Worm (Caenorhabditis elegans) whole organism, L1 larva: ENCODE measurements around the gene C55B6.7.

Source experiments
- ama-1 ChIP-seq: fragments of 150-350 bp; optimal IDR thresholded peaks from 2 replicates; lab custom pipeline; 2014
- blmp-1 ChIP-seq: fragments of 150-350 bp; optimal IDR thresholded peaks from 2 replicates; lab custom pipeline; 2014; ENCODE audit warnings: missing biosample characterization, missing genetic modification characterization
- nhr-76 ChIP-seq: sonication (generic microtip); optimal IDR thresholded peaks from 2 replicates; lab custom pipeline; 2017; ENCODE audit warnings: missing biosample characterization, missing genetic modification characterization
- sptf-1 ChIP-seq: fragments of 150-350 bp; optimal IDR thresholded peaks from 2 replicates; lab custom pipeline; 2014; ENCODE audit warnings: missing biosample characterization, missing genetic modification characterization
- zag-1 ChIP-seq: fragments of 150-350 bp; optimal IDR thresholded peaks from 2 replicates; lab custom pipeline; 2014; ENCODE audit warnings: missing biosample characterization, missing genetic modification characterization
- ztf-11 ChIP-seq, 2 experiments: sonication (generic microtip); optimal IDR thresholded peaks; 2 replicates each; lab custom pipeline; 2016 to 2017; ENCODE audit warnings: missing genetic modification characterization in 2 of 2, missing biosample characterization in 1 of 2, missing compliant biosample characterization in 1 of 2

- TF ChIP-seq nhr-76 (tag; lab: Kevin White, UChicago) (no peak), ama-1 (lab: Kevin White, UChicago) (no peak), ztf-11 (tag; optimal IDR thresholded peaks at IDR 0.05; lab: Kevin White, UChicago) (no peak), blmp-1 (tag; lab: Kevin White, UChicago) (no peak), zag-1 (tag; lab: Kevin White, UChicago) (no peak), sptf-1 (tag; lab: Kevin White, UChicago) (no peak)
Observed at ce11 chrX:7204175-7204574, 12.4 kb upstream of the C55B6.7 start.
